Worm (Caenorhabditis elegans) whole organism, L2 larva: ENCODE results near the gene comt-3.

ENCODE experiments used
- Y55F3AM.14 ChIP-seq: fragments of 200-800 bp; sonication (Bioruptor generic); optimal IDR thresholded peaks from 2 replicates; lab custom pipeline; 2018; ENCODE audit warnings: mild to moderate bottlenecking, missing genetic modification characterization, missing compliant biosample characterization
- blmp-1 ChIP-seq: sonication (generic microtip); optimal IDR thresholded peaks from 2 replicates; lab custom pipeline; 2017; ENCODE audit warnings: missing genetic modification characterization, mild to moderate bottlenecking, missing compliant biosample characterization, antibody characterized with exemption, moderate library complexity; ENCODE audit not compliant: insufficient read depth
- lin-39 ChIP-seq: fragments of 150-350 bp; optimal IDR thresholded peaks from 2 replicates; lab custom pipeline; 2014; ENCODE audit warnings: missing biosample characterization, missing genetic modification reagents, missing genetic modification characterization
- mab-5 ChIP-seq: fragments of 150-350 bp; optimal IDR thresholded peaks from 2 replicates; lab custom pipeline; 2014; ENCODE audit warnings: missing biosample characterization, missing genetic modification characterization
- mdl-1 ChIP-seq, 2 experiments: fragments of 150-350 bp in 1 of 2; sonication (generic microtip) in 1 of 2; optimal IDR thresholded peaks; 2 replicates each; lab custom pipeline; 2017; ENCODE audit warnings: missing biosample characterization in 2 of 2, missing genetic modification characterization in 2 of 2
- nhr-10 ChIP-seq: sonication (generic microtip); optimal IDR thresholded peaks from 2 replicates; lab custom pipeline; 2017; ENCODE audit warnings: missing biosample characterization, missing genetic modification characterization
- nhr-11 ChIP-seq: fragments of 150-350 bp; optimal IDR thresholded peaks from 2 replicates; lab custom pipeline; 2014; ENCODE audit warnings: missing biosample characterization, missing genetic modification characterization
- nhr-12 ChIP-seq: fragments of 150-350 bp; optimal IDR thresholded peaks from 2 replicates; lab custom pipeline; 2014; ENCODE audit warnings: missing biosample characterization, missing genetic modification characterization
- nhr-23 ChIP-seq: fragments of 150-350 bp; optimal IDR thresholded peaks from 2 replicates; lab custom pipeline; 2014; ENCODE audit warnings: missing biosample characterization, missing genetic modification reagents, missing genetic modification characterization
- nhr-6 ChIP-seq: fragments of 150-350 bp; optimal IDR thresholded peaks from 2 replicates; lab custom pipeline; 2014; ENCODE audit warnings: missing biosample characterization, missing genetic modification characterization
- peb-1 ChIP-seq: fragments of 150-350 bp; optimal IDR thresholded peaks from 2 replicates; lab custom pipeline; 2014; ENCODE audit warnings: missing biosample characterization, missing genetic modification characterization
- skn-1 ChIP-seq: sonication (generic microtip); optimal IDR thresholded peaks from 2 replicates; lab custom pipeline; 2017; ENCODE audit warnings: missing biosample characterization, missing genetic modification characterization
- ztf-1 ChIP-seq: fragments of 200-800 bp; sonication (Bioruptor generic); conservative IDR thresholded peaks from 2 replicates; pipeline ENCODE4 v1.3.6; 2022; ENCODE audit warnings: missing genetic modification characterization, missing compliant biosample characterization
- ztf-11 ChIP-seq: sonication (generic microtip); optimal IDR thresholded peaks from 2 replicates; lab custom pipeline; 2017; ENCODE audit warnings: missing biosample characterization, missing genetic modification characterization

DNA sequence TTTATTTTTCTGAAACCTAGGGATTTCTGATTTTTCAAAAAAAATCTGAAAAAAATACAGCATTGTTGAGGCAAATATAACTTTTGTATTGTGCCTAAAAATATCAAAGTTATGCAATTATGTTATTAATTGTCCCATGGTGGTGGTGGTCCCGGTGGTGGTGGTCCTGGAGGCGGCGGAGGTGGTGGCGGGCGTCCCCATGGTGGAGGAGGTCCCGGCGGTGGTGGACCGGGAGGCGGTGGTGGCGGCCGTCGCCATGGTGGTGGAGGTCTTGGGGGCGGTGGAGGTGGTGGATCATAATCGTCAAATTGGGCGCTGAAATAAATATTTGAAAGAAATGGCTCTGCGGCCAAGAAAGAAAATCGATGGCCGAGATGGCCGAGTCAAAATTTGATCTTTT is 6.5 kb upstream of the comt-3 start:
- no peak for TF ChIP-seq nhr-11 (tag; lab: Kevin White, UChicago)
- TF ChIP-seq nhr-10 (tag; lab: Kevin White, UChicago) = no peak
- no peak for TF ChIP-seq mab-5 (tag; lab: Kevin White, UChicago)
- TF ChIP-seq lin-39 (tag; lab: Kevin White, UChicago) = no peak
- TF ChIP-seq ztf-11 (tag; lab: Kevin White, UChicago) = no peak
- no peak for TF ChIP-seq nhr-23 (tag; lab: Kevin White, UChicago)
- TF ChIP-seq mdl-1 (tag; optimal IDR thresholded peaks at IDR 0.05; lab: Kevin White, UChicago) = no peak
- TF ChIP-seq nhr-12 (tag; lab: Kevin White, UChicago) = no peak
- no peak for TF ChIP-seq nhr-6 (tag; lab: Kevin White, UChicago)
- no peak for TF ChIP-seq blmp-1
- no peak for TF ChIP-seq peb-1 (tag; lab: Kevin White, UChicago)
- TF ChIP-seq skn-1 (tag; lab: Kevin White, UChicago) = no peak
- TF ChIP-seq ztf-1 (GFP tag; lab: Robert Waterston, UW) = no peak
- no peak for TF ChIP-seq Y55F3AM.14 (GFP tag; lab: Kevin White, UChicago)
